Worm (Caenorhabditis elegans) whole organism, L1 larva: Measurements from ENCODE around the gene mrps-33.

Source experiments
- ceh-82 ChIP-seq, 3 experiments: fragments of 150-350 bp in 1 of 3; sonication (generic microtip) in 2 of 3; optimal IDR thresholded peaks; 2 replicates each; lab custom pipeline; 2014 to 2017; ENCODE audit warnings: missing biosample characterization in 3 of 3, missing genetic modification characterization in 3 of 3
- ces-1 ChIP-seq: fragments of 150-350 bp; optimal IDR thresholded peaks from 2 replicates; lab custom pipeline; 2014; ENCODE audit warnings: missing biosample characterization, missing genetic modification reagents, missing genetic modification characterization

- TF ChIP-seq ceh-82 (tag; optimal IDR thresholded peaks at IDR 0.05; lab: Kevin White, UChicago) (no peak), ces-1 (no peak)
These were observed 10.2 kb downstream of the mrps-33 start for ce11 chrIV:8729636-8730035.
